Fruit fly (Drosophila melanogaster) whole organism, embryonic: ENCODE measurements around the gene TwdlS.
A peak's percentile ranks its signal among the peaks of the same experiment; 100 is the strongest.

Experiments
- CG10543 ChIP-seq: fragments of 200-800 bp; sonication (Bioruptor generic); optimal IDR thresholded peaks from 3 replicates; lab custom pipeline; 2017; ENCODE audit warnings: missing biosample characterization, mild to moderate bottlenecking, missing genetic modification characterization, moderate library complexity
- CG11247 ChIP-seq: fragments of 200-800 bp; sonication (Bioruptor generic); IDR thresholded peaks from 2 replicates; pipeline ENCODE4 v1.3.6; 2022; ENCODE audit warnings: missing biosample characterization, missing genetic modification characterization
- CG12104 ChIP-seq: fragments of 200-800 bp; sonication (Bioruptor generic); optimal IDR thresholded peaks from 3 replicates; lab custom pipeline; 2016; ENCODE audit warnings: missing biosample characterization, missing genetic modification characterization
- CG12155 ChIP-seq: fragments of 200-800 bp; sonication (Bioruptor generic); optimal IDR thresholded peaks from 3 replicates; lab custom pipeline; 2016; ENCODE audit warnings: missing biosample characterization, missing genetic modification characterization
- CG13894 ChIP-seq: fragments of 200-800 bp; sonication (Bioruptor generic); optimal IDR thresholded peaks from 3 replicates; lab custom pipeline; 2018; ENCODE audit warnings: missing biosample characterization, mild to moderate bottlenecking, missing genetic modification characterization, moderate library complexity
- CG14014 ChIP-seq: fragments of 200-800 bp; sonication (Bioruptor generic); IDR thresholded peaks from 2 replicates; pipeline ENCODE4 v1.3.6; 2022; ENCODE audit warnings: missing biosample characterization, missing genetic modification characterization
- CG14965 ChIP-seq: fragments of 200-800 bp; sonication (Bioruptor generic); optimal IDR thresholded peaks from 2 replicates; lab custom pipeline; 2016; ENCODE audit warnings: missing biosample characterization, missing genetic modification characterization, borderline replicate concordance
- CG1529 ChIP-seq: fragments of 200-800 bp; sonication (Bioruptor generic); optimal IDR thresholded peaks from 3 replicates; lab custom pipeline; 2018; ENCODE audit warnings: missing biosample characterization, missing genetic modification characterization
- CG1832 ChIP-seq: fragments of 200-800 bp; sonication (Bioruptor generic); optimal IDR thresholded peaks from 2 replicates; lab custom pipeline; 2017; ENCODE audit warnings: missing biosample characterization, mild to moderate bottlenecking, missing genetic modification characterization, inconsistent platforms
- CG2129 ChIP-seq: fragments of 200-800 bp; sonication (Bioruptor generic); IDR thresholded peaks from 2 replicates; pipeline ENCODE4 v1.3.6; 2022; ENCODE audit warnings: missing biosample characterization, missing genetic modification characterization; ENCODE audit not compliant: partially characterized antibody
- CG32532 ChIP-seq: fragments of 200-800 bp; sonication (Bioruptor generic); IDR thresholded peaks from 2 replicates; pipeline ENCODE4 v1.3.6; 2022; ENCODE audit warnings: missing biosample characterization, missing genetic modification characterization
- CG3726 ChIP-seq: fragments of 200-800 bp; sonication (Bioruptor generic); IDR thresholded peaks from 3 replicates; pipeline ENCODE4, ENCODE4 v1.3.6; 2022; ENCODE audit warnings: missing biosample characterization, missing genetic modification characterization
- CG42726 ChIP-seq: fragments of 200-800 bp; sonication (Bioruptor generic); IDR thresholded peaks from 2 replicates; pipeline ENCODE4 v1.3.6; 2022; ENCODE audit warnings: missing biosample characterization, missing genetic modification characterization; ENCODE audit not compliant: partially characterized antibody
- CG43689 ChIP-seq: fragments of 200-800 bp; sonication (Bioruptor generic); IDR thresholded peaks from 2 replicates; pipeline ENCODE4 v1.3.6; 2022; ENCODE audit warnings: missing biosample characterization, missing genetic modification characterization
- CG5180 ChIP-seq: fragments of 200-800 bp; sonication (Bioruptor generic); optimal IDR thresholded peaks from 3 replicates; lab custom pipeline; 2017; ENCODE audit warnings: missing biosample characterization, missing genetic modification characterization, mild to moderate bottlenecking, moderate library complexity, missing genetic modification reagents
- CG5245 ChIP-seq: fragments of 200-800 bp; sonication (Bioruptor generic); optimal IDR thresholded peaks from 3 replicates; lab custom pipeline; 2016; ENCODE audit warnings: missing biosample characterization, missing genetic modification characterization
- CG7372 ChIP-seq: fragments of 200-800 bp; sonication (Bioruptor generic); IDR thresholded peaks from 2 replicates; pipeline ENCODE4 v1.3.6; 2022; ENCODE audit warnings: missing biosample characterization, missing genetic modification characterization
- CG8290 ChIP-seq, 3 experiments: fragments of 200-800 bp; sonication (Bioruptor generic); optimal IDR thresholded peaks; 2 replicates each; lab custom pipeline; 2016 to 2019; ENCODE audit warnings: missing biosample characterization in 3 of 3, missing genetic modification characterization in 3 of 3, mild to moderate bottlenecking in 2 of 3, moderate library complexity in 1 of 3
- Deaf1 ChIP-seq: fragments of 200-800 bp; optimal IDR thresholded peaks from 3 replicates; lab custom pipeline; 2019; ENCODE audit warnings: missing biosample characterization, mild to moderate bottlenecking, missing genetic modification characterization, moderate library complexity
- Dp ChIP-seq: fragments of 200-800 bp; sonication (Bioruptor generic); optimal IDR thresholded peaks from 2 replicates; lab custom pipeline; 2018; ENCODE audit warnings: missing biosample characterization, mild to moderate bottlenecking, missing genetic modification characterization, moderate library complexity
- Ets97D ChIP-seq: fragments of 200-800 bp; sonication (Bioruptor generic); optimal IDR thresholded peaks from 3 replicates; lab custom pipeline; 2016; ENCODE audit warnings: missing biosample characterization, missing genetic modification characterization
- Hand ChIP-seq: fragments of 200-800 bp; sonication (Bioruptor generic); optimal IDR thresholded peaks from 2 replicates; lab custom pipeline; 2017; ENCODE audit warnings: mild to moderate bottlenecking, missing biosample characterization, missing genetic modification reagents, missing genetic modification characterization
- Jarid2 ChIP-seq: fragments of 200-800 bp; sonication (Bioruptor generic); optimal IDR thresholded peaks from 3 replicates; lab custom pipeline; 2017; ENCODE audit warnings: mild to moderate bottlenecking, missing biosample characterization, missing genetic modification reagents, missing genetic modification characterization
- Lim3 ChIP-seq: fragments of 200-800 bp; sonication (Bioruptor generic); IDR thresholded peaks from 2 replicates; pipeline ENCODE4 v1.3.6; 2022; ENCODE audit warnings: missing biosample characterization, missing genetic modification characterization
- Pdp1 ChIP-seq, 2 experiments: fragments of 200-800 bp; sonication (Bioruptor generic); optimal IDR thresholded peaks; 3 replicates each; lab custom pipeline; 2016; ENCODE audit warnings: missing biosample characterization in 2 of 2, missing genetic modification characterization in 2 of 2, mild to moderate bottlenecking in 1 of 2, moderate library complexity in 1 of 2
- Rx ChIP-seq: fragments of 200-800 bp; sonication (Bioruptor generic); IDR thresholded peaks from 2 replicates; pipeline ENCODE4 v1.3.6; 2022; ENCODE audit warnings: missing biosample characterization, missing genetic modification characterization
- Sry-β ChIP-seq: fragments of 200-800 bp; sonication (Bioruptor generic); optimal IDR thresholded peaks from 2 replicates; lab custom pipeline; 2018; ENCODE audit warnings: missing biosample characterization, mild to moderate bottlenecking, missing genetic modification characterization, moderate library complexity
- Vsx1 ChIP-seq: fragments of 200-800 bp; sonication (Bioruptor generic); optimal IDR thresholded peaks from 2 replicates; lab custom pipeline; 2017; ENCODE audit warnings: missing biosample characterization, mild to moderate bottlenecking, missing genetic modification characterization, missing genetic modification reagents
- caup ChIP-seq: fragments of 200-800 bp; sonication (Bioruptor generic); optimal IDR thresholded peaks from 3 replicates; lab custom pipeline; 2017; ENCODE audit warnings: missing biosample characterization, mild to moderate bottlenecking, missing genetic modification characterization, moderate library complexity; ENCODE audit not compliant: severe bottlenecking
- cg ChIP-seq: fragments of 200-800 bp; sonication (Bioruptor generic); optimal IDR thresholded peaks from 3 replicates; lab custom pipeline; 2019; ENCODE audit warnings: missing biosample characterization, mild to moderate bottlenecking, missing genetic modification characterization, moderate library complexity
- chn ChIP-seq: fragments of 200-800 bp; sonication (Bioruptor generic); optimal IDR thresholded peaks from 2 replicates; lab custom pipeline; 2016; ENCODE audit warnings: missing biosample characterization, missing genetic modification characterization
- dmrt11E ChIP-seq: fragments of 200-800 bp; sonication (Bioruptor generic); optimal IDR thresholded peaks from 3 replicates; lab custom pipeline; 2018; ENCODE audit warnings: missing biosample characterization, mild to moderate bottlenecking, missing genetic modification characterization, moderate library complexity
- exex ChIP-seq: fragments of 200-800 bp; sonication (Bioruptor generic); optimal IDR thresholded peaks from 4 replicates; lab custom pipeline; 2018; ENCODE audit warnings: missing biosample characterization, mild to moderate bottlenecking, missing genetic modification characterization, moderate library complexity
- eyg ChIP-seq: fragments of 200-800 bp; sonication (Bioruptor generic); optimal IDR thresholded peaks from 3 replicates; lab custom pipeline; 2016; ENCODE audit warnings: missing biosample characterization, missing genetic modification characterization
- grn ChIP-seq: fragments of 200-800 bp; sonication (Bioruptor generic); optimal IDR thresholded peaks from 3 replicates; lab custom pipeline; 2017; ENCODE audit warnings: missing biosample characterization, missing genetic modification characterization
- lab ChIP-seq: fragments of 200-800 bp; sonication (Bioruptor generic); optimal IDR thresholded peaks from 3 replicates; lab custom pipeline; 2017; ENCODE audit warnings: missing biosample characterization, missing genetic modification characterization, mild to moderate bottlenecking, moderate library complexity, missing genetic modification reagents
- nerfin-2 ChIP-seq: fragments of 200-800 bp; sonication (Bioruptor generic); IDR thresholded peaks from 2 replicates; pipeline ENCODE4 v1.3.6; 2022; ENCODE audit warnings: missing biosample characterization, missing genetic modification characterization; ENCODE audit not compliant: partially characterized antibody
- pb ChIP-seq: fragments of 200-800 bp; sonication (Bioruptor generic); optimal IDR thresholded peaks from 3 replicates; lab custom pipeline; 2016; ENCODE audit warnings: missing biosample characterization, missing genetic modification characterization
- so ChIP-seq: fragments of 200-800 bp; sonication (Bioruptor generic); IDR thresholded peaks from 3 replicates; pipeline ENCODE4 v1.3.6; 2022; ENCODE audit warnings: missing biosample characterization, missing genetic modification characterization
- stc ChIP-seq: fragments of 200-800 bp; sonication (Bioruptor generic); IDR thresholded peaks from 2 replicates; pipeline ENCODE4 v1.3.6; 2022; ENCODE audit warnings: missing biosample characterization, missing genetic modification characterization
- sug ChIP-seq: fragments of 200-800 bp; optimal IDR thresholded peaks from 2 replicates; lab custom pipeline; 2019; ENCODE audit warnings: missing biosample characterization, mild to moderate bottlenecking, missing genetic modification characterization, moderate library complexity
- tio ChIP-seq: fragments of 200-800 bp; sonication (Bioruptor generic); optimal IDR thresholded peaks from 2 replicates; lab custom pipeline; 2017; ENCODE audit warnings: missing biosample characterization, missing genetic modification characterization, inconsistent platforms

The TwdlS gene

dm6 chr3R:26588158-26588584, 48.3 kb upstream of the TwdlS start (continued):
- peak in 1 of 2 experiments; percentile 7 for TF ChIP-seq Pdp1 (GFP tag; optimal IDR thresholded peaks at IDR 0.05; lab: Kevin White, UChicago)
- no peak for TF ChIP-seq Dp (GFP tag; lab: Kevin White, UChicago)
- TF ChIP-seq CG14965: no peak
- no peak for TF ChIP-seq CG3726 (GFP tag; lab: Robert Waterston, UW)
- TF ChIP-seq CG43689: no peak
- no peak for TF ChIP-seq tio (GFP tag; lab: Kevin White, UChicago)
- 0 out of 2 replicates have a peak, but pooled peaks have one; percentile 13 for TF ChIP-seq Lim3
- peak; percentile 67 for TF ChIP-seq lab
- no peak for TF ChIP-seq CG13894 (tag; lab: Kevin White, UChicago)
- TF ChIP-seq CG5180 (GFP tag; lab: Kevin White, UChicago): peak; percentile 14
- TF ChIP-seq caup (GFP tag; lab: Kevin White, UChicago): peak; percentile 55
- TF ChIP-seq eyg (GFP tag; lab: Kevin White, UChicago): peak; percentile 25
- no peak for TF ChIP-seq CG1529 (GFP tag; lab: Kevin White, UChicago)
- TF ChIP-seq Rx (GFP tag; lab: Robert Waterston, UW): no peak
- peak; percentile 33 for TF ChIP-seq Vsx1 (GFP tag; lab: Kevin White, UChicago)
- TF ChIP-seq so (GFP tag; lab: Robert Waterston, UW): no peak
- TF ChIP-seq Jarid2 (GFP tag; lab: Kevin White, UChicago): peak; percentile 60
- TF ChIP-seq CG1832: no peak
- TF ChIP-seq sug (tag; lab: Kevin White, UChicago): peak; percentile 64
- no peak for TF ChIP-seq chn (GFP tag; lab: Kevin White, UChicago)
- peak; percentile 5 for TF ChIP-seq Ets97D (GFP tag; lab: Kevin White, UChicago)
- no peak for TF ChIP-seq stc (GFP tag; lab: Robert Waterston, UW)
- no peak for TF ChIP-seq CG8290 (GFP tag; optimal IDR thresholded peaks at IDR 0.05; lab: Kevin White, UChicago)
- peak in 1 of 2 experiments; percentile 39 for TF ChIP-seq CG8290 (tag; optimal IDR thresholded peaks at IDR 0.05; lab: Kevin White, UChicago)
- TF ChIP-seq nerfin-2: no peak
- TF ChIP-seq grn (GFP tag; lab: Kevin White, UChicago): peak; percentile 72
- no peak for TF ChIP-seq Sry-β (GFP tag; lab: Kevin White, UChicago)
- no peak for TF ChIP-seq CG42726
- peak; percentile 2 for TF ChIP-seq Deaf1 (tag; lab: Kevin White, UChicago)
- TF ChIP-seq CG2129 (GFP tag; lab: Robert Waterston, UW): no peak
- no peak for TF ChIP-seq cg
- TF ChIP-seq exex (tag; lab: Kevin White, UChicago): peak; percentile 93
- TF ChIP-seq CG7372 (GFP tag; lab: Robert Waterston, UW): no peak
- TF ChIP-seq CG10543: peak; percentile 64
- no peak for TF ChIP-seq CG12104
- TF ChIP-seq CG14014 (GFP tag; lab: Robert Waterston, UW): peak; percentile 22; the same call in 1 of the 2 replicates
- TF ChIP-seq pb (GFP tag; lab: Kevin White, UChicago): no peak
- no peak for TF ChIP-seq dmrt11E (tag; lab: Kevin White, UChicago)
- TF ChIP-seq CG11247 (GFP tag; lab: Robert Waterston, UW): 0 out of 2 replicates have a peak, but pooled peaks have one; percentile 7
- TF ChIP-seq CG12155 (GFP tag; lab: Kevin White, UChicago): no peak
- TF ChIP-seq CG32532: 0 out of 2 replicates have a peak, but pooled peaks have one; percentile 22
- TF ChIP-seq Hand (GFP tag; lab: Kevin White, UChicago): no peak
- no peak for TF ChIP-seq CG5245 (GFP tag; lab: Kevin White, UChicago)
